Worm (Caenorhabditis elegans) whole organism, L2 larva: ENCODE measurements around the gene toh-1.

ENCODE experiments used
- F13H6.1 ChIP-seq: sonication (generic microtip); optimal IDR thresholded peaks from 2 replicates; lab custom pipeline; 2016; ENCODE audit warnings: missing genetic modification characterization, missing compliant biosample characterization
- ama-1 ChIP-seq: fragments of 150-350 bp; optimal IDR thresholded peaks from 2 replicates; lab custom pipeline; 2018; ENCODE audit warnings: inconsistent platforms
- blmp-1 ChIP-seq: sonication (generic microtip); optimal IDR thresholded peaks from 2 replicates; lab custom pipeline; 2017; ENCODE audit warnings: missing genetic modification characterization, mild to moderate bottlenecking, missing compliant biosample characterization, antibody characterized with exemption, moderate library complexity; ENCODE audit not compliant: insufficient read depth
- dmd-4 ChIP-seq: sonication (generic microtip); optimal IDR thresholded peaks from 2 replicates; lab custom pipeline; 2017; ENCODE audit warnings: missing biosample characterization, missing genetic modification characterization
- elt-1 ChIP-seq: fragments of 150-350 bp; optimal IDR thresholded peaks from 2 replicates; lab custom pipeline; 2014; ENCODE audit warnings: missing biosample characterization, missing genetic modification characterization
- lin-13 ChIP-seq: fragments of 150-350 bp; optimal IDR thresholded peaks from 2 replicates; lab custom pipeline; 2014; ENCODE audit warnings: missing biosample characterization, missing genetic modification reagents, missing genetic modification characterization
- lin-39 ChIP-seq: fragments of 150-350 bp; optimal IDR thresholded peaks from 2 replicates; lab custom pipeline; 2014; ENCODE audit warnings: missing biosample characterization, missing genetic modification reagents, missing genetic modification characterization
- lsy-2 ChIP-seq, 2 experiments: fragments of 150-350 bp in 1 of 2; sonication (generic microtip) in 1 of 2; optimal IDR thresholded peaks; 2 replicates each; lab custom pipeline; 2014 to 2017; ENCODE audit warnings: missing biosample characterization in 2 of 2, missing genetic modification characterization in 2 of 2
- nhr-11 ChIP-seq: fragments of 150-350 bp; optimal IDR thresholded peaks from 2 replicates; lab custom pipeline; 2014; ENCODE audit warnings: missing biosample characterization, missing genetic modification characterization
- sma-3 ChIP-seq: sonication (generic microtip); optimal IDR thresholded peaks from 2 replicates; lab custom pipeline; 2016; ENCODE audit warnings: missing genetic modification reagents, missing genetic modification characterization, missing compliant biosample characterization
- sma-9 ChIP-seq, 2 experiments: fragments of 150-350 bp in 1 of 2; sonication (generic microtip) in 1 of 2; optimal IDR thresholded peaks; 2 replicates each; lab custom pipeline; 2014 to 2016; ENCODE audit warnings: missing genetic modification characterization in 2 of 2, mild to moderate bottlenecking in 1 of 2, missing biosample characterization in 1 of 2, missing compliant biosample characterization in 1 of 2, missing genetic modification reagents in 1 of 2, moderate library complexity in 1 of 2
- zag-1 ChIP-seq: fragments of 150-350 bp; optimal IDR thresholded peaks from 2 replicates; lab custom pipeline; 2014; ENCODE audit warnings: missing biosample characterization, missing genetic modification characterization

DNA sequence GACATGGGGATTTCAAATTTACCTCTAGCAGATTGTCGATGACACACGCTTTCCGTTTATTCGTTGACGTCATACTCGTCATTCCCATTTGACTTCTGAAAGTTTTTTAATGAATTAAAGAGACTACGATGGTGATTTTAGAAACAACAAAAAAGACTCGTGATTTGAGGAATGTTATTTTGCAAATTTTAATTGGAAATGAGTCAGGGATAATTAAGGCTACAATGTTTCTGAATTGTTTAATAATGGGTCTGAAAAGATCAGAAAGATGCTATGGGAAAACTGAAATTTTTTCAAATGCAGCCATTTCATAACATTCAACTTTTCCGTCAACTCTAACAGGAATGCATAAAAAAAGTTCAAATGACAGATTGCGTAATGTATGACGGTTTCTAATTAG is 43.4 kb downstream of the toh-1 start, which contains the start of gene C44F1.1:
- TF ChIP-seq lsy-2 (tag; optimal IDR thresholded peaks at IDR 0.05; lab: Kevin White, UChicago) (no peak), zag-1 (tag; lab: Kevin White, UChicago) (no peak), sma-9 (GFP tag; optimal IDR thresholded peaks at IDR 0.05; lab: Kevin White, UChicago) (no peak), sma-9 (tag; optimal IDR thresholded peaks at IDR 0.05; lab: Kevin White, UChicago) (no peak), F13H6.1 (tag; lab: Kevin White, UChicago) (no peak), sma-3 (no peak), nhr-11 (tag; lab: Kevin White, UChicago) (no peak), elt-1 (tag; lab: Kevin White, UChicago) (no peak), ama-1 (lab: Kevin White, UChicago) (no peak), lin-39 (tag; lab: Kevin White, UChicago) (no peak), blmp-1 (tag; lab: Kevin White, UChicago) (no peak), dmd-4 (no peak), lin-13 (GFP tag; lab: Kevin White, UChicago) (no peak)
